Worm (Caenorhabditis elegans) whole organism, L4 larva: ENCODE data around the gene C10C5.5.

Experiments used
- T20F7.1 ChIP-seq: fragments of 200-800 bp; sonication (Bioruptor generic); optimal IDR thresholded peaks from 2 replicates; lab custom pipeline; 2018; ENCODE audit warnings: mild to moderate bottlenecking, missing genetic modification characterization, missing compliant biosample characterization
- ZK546.5 ChIP-seq, 2 experiments: sonication (generic microtip); optimal IDR thresholded peaks; 2 replicates each; lab custom pipeline; 2017; ENCODE audit warnings: missing biosample characterization in 2 of 2, missing genetic modification characterization in 2 of 2
- ceh-62 ChIP-seq: sonication (generic microtip); optimal IDR thresholded peaks from 2 replicates; lab custom pipeline; 2017; ENCODE audit warnings: missing biosample characterization, missing genetic modification characterization
- fkh-10 ChIP-seq: fragments of 150-350 bp; optimal IDR thresholded peaks from 2 replicates; lab custom pipeline; 2014; ENCODE audit warnings: missing biosample characterization, missing genetic modification reagents, missing genetic modification characterization
- fos-1 ChIP-seq: fragments of 150-350 bp; optimal IDR thresholded peaks from 2 replicates; lab custom pipeline; 2014; ENCODE audit warnings: missing biosample characterization, missing genetic modification characterization
- lin-1 ChIP-seq: fragments of 200-800 bp; sonication (Bioruptor generic); IDR thresholded peaks from 2 replicates; pipeline ENCODE4 v1.3.6; 2022; ENCODE audit warnings: missing genetic modification reagents, missing genetic modification characterization, missing compliant biosample characterization
- nhr-41 ChIP-seq: fragments of 200-800 bp; sonication (Bioruptor generic); IDR thresholded peaks from 2 replicates; pipeline ENCODE4 v1.3.6; 2022; ENCODE audit warnings: missing genetic modification reagents, missing genetic modification characterization, missing compliant biosample characterization
- nhr-6 ChIP-seq: fragments of 150-350 bp; optimal IDR thresholded peaks from 2 replicates; lab custom pipeline; 2014; ENCODE audit warnings: missing biosample characterization, missing genetic modification characterization
- skn-1 ChIP-seq: fragments of 150-350 bp; optimal IDR thresholded peaks from 2 replicates; lab custom pipeline; 2014; ENCODE audit warnings: missing biosample characterization, missing genetic modification characterization
- zag-1 ChIP-seq: fragments of 150-350 bp; optimal IDR thresholded peaks from 2 replicates; lab custom pipeline; 2014; ENCODE audit warnings: missing biosample characterization, missing genetic modification characterization
- ztf-11 ChIP-seq: fragments of 150-350 bp; optimal IDR thresholded peaks from 2 replicates; lab custom pipeline; 2014; ENCODE audit warnings: missing biosample characterization, missing genetic modification characterization

DNA sequence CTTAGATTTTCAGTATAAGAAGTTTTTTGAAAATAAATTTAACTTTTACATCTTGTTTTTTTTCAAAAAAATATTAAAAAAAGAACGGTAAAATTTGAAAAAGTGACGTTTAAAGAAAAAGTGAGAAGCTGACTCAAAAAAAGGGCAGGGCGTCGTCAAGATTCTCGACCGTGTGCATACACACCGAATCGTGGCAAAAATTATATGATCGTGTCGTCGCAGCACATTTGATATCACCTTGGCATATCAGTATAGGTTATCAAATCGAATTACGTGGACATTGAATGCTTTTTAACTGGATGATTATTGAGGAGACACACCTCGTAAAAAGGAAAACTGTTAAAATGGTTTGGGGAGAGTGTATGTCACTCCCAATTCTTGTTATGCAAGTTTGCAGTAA lies 48.2 kb upstream of the C10C5.5 start:
- TF ChIP-seq ztf-11 (tag; lab: Kevin White, UChicago) (no peak), T20F7.1 (GFP tag; lab: Kevin White, UChicago) (peak; percentile 29), fos-1 (tag; lab: Kevin White, UChicago) (no peak), fkh-10 (GFP tag; lab: Kevin White, UChicago) (no peak), lin-1 (0 out of 2 replicates have a peak, but pooled peaks have one; percentile 27), zag-1 (tag; lab: Kevin White, UChicago) (no peak), skn-1 (tag; lab: Kevin White, UChicago) (no peak), ZK546.5 (tag; optimal IDR thresholded peaks at IDR 0.05; lab: Kevin White, UChicago) (no peak), nhr-41 (0 out of 2 replicates have a peak, but pooled peaks have one; percentile 40), nhr-6 (tag; lab: Kevin White, UChicago) (no peak), ceh-62 (tag; lab: Kevin White, UChicago) (no peak)
